Worm (Caenorhabditis elegans): Measurements from ENCODE around the gene ppm-1.D.

The ppm-1.D gene

ce11 chrIII:2313985-2314494, 17.3 kb upstream of the ppm-1.D start, which contains the start of the genes fbxa-66 and iffb-1:
TSS of gene fbxa-66 (minus strand) at chrIII:2314035.
TSS of gene iffb-1 (plus strand) at chrIII:2314436.
- TF ChIP-seq lin-13 (GFP tag; optimal IDR thresholded peaks at IDR 0.05) (peak; percentile 5), egl-27 (tag; optimal IDR thresholded peaks at IDR 0.05) (no peak), nhr-25 (tag; optimal IDR thresholded peaks at IDR 0.05) (no peak), zag-1 (tag; optimal IDR thresholded peaks at IDR 0.05) (no peak), crh-2 (tag; optimal IDR thresholded peaks at IDR 0.05) (no peak), elt-3 (tag; optimal IDR thresholded peaks at IDR 0.05) (no peak), mbf-1 (tag; optimal IDR thresholded peaks at IDR 0.05) (no peak), aly-2 (tag; optimal IDR thresholded peaks at IDR 0.05) (no peak), ztf-11 (tag; optimal IDR thresholded peaks at IDR 0.05) (no peak), Y55F3AM.14 (GFP tag; optimal IDR thresholded peaks at IDR 0.05) (no peak), unc-55 (GFP tag; optimal IDR thresholded peaks at IDR 0.05) (peak; percentile 47), peb-1 (tag; optimal IDR thresholded peaks at IDR 0.05) (no peak), ZK546.5 (tag; optimal IDR thresholded peaks at IDR 0.05) (no peak), nhr-10 (tag; optimal IDR thresholded peaks at IDR 0.05) (no peak), sma-3 (GFP tag; optimal IDR thresholded peaks at IDR 0.05) (no peak), nhr-21 (tag; optimal IDR thresholded peaks at IDR 0.05) (no peak), nhr-129 (tag; optimal IDR thresholded peaks at IDR 0.05) (no peak), ztf-4 (tag; optimal IDR thresholded peaks at IDR 0.05) (no peak), nhr-11 (tag; optimal IDR thresholded peaks at IDR 0.05) (no peak), lin-11 (tag; optimal IDR thresholded peaks at IDR 0.05) (no peak), ztf-1 (GFP tag; conservative IDR thresholded peaks at IDR 0.05) (no peak), lin-39 (tag; optimal IDR thresholded peaks at IDR 0.05) (no peak), F13H6.1 (tag; optimal IDR thresholded peaks at IDR 0.05) (no peak), nhr-6 (tag; optimal IDR thresholded peaks at IDR 0.05) (no peak), ama-1 (optimal IDR thresholded peaks at IDR 0.05) (no peak), sma-9 (GFP tag; optimal IDR thresholded peaks at IDR 0.05) (no peak), sma-9 (tag; optimal IDR thresholded peaks at IDR 0.05) (no peak), alr-1 (tag; optimal IDR thresholded peaks at IDR 0.05) (no peak), nhr-77 (tag; optimal IDR thresholded peaks at IDR 0.05) (no peak), unc-62 (GFP tag; optimal IDR thresholded peaks at IDR 0.05) (no peak), fos-1 (tag; optimal IDR thresholded peaks at IDR 0.05) (no peak), R02D3.7 (tag; optimal IDR thresholded peaks at IDR 0.05) (no peak), ceh-16 (tag; optimal IDR thresholded peaks at IDR 0.05) (no peak), snpc-4 (tag; optimal IDR thresholded peaks at IDR 0.05) (no peak), mdl-1 (tag; optimal IDR thresholded peaks at IDR 0.05) (no peak), C34F6.9 (tag; optimal IDR thresholded peaks at IDR 0.05) (peak; percentile 25), blmp-1 (tag; optimal IDR thresholded peaks at IDR 0.05; ENCODE audit: insufficient read depth) (no peak), gmeb-1 (tag; optimal IDR thresholded peaks at IDR 0.05) (peak; percentile 23), lsy-2 (tag; optimal IDR thresholded peaks at IDR 0.05) (peak; percentile 18 to 46), skn-1 (tag; optimal IDR thresholded peaks at IDR 0.05) (no peak), elt-1 (tag; optimal IDR thresholded peaks at IDR 0.05) (no peak), nhr-237 (tag; optimal IDR thresholded peaks at IDR 0.05) (no peak), mab-5 (tag; optimal IDR thresholded peaks at IDR 0.05) (no peak), nhr-12 (tag; optimal IDR thresholded peaks at IDR 0.05) (no peak), nhr-23 (tag; optimal IDR thresholded peaks at IDR 0.05) (no peak)

ce11 chrIII:2314678-2315077, 16.7 kb upstream of the ppm-1.D start:
- TF ChIP-seq ztf-1 (GFP tag; conservative IDR thresholded peaks at IDR 0.05) (no peak), crh-2 (tag; optimal IDR thresholded peaks at IDR 0.05) (no peak), peb-1 (tag; optimal IDR thresholded peaks at IDR 0.05) (no peak), nhr-77 (tag; optimal IDR thresholded peaks at IDR 0.05) (no peak), nhr-6 (tag; optimal IDR thresholded peaks at IDR 0.05) (no peak), ztf-11 (tag; optimal IDR thresholded peaks at IDR 0.05) (no peak), lin-11 (tag; optimal IDR thresholded peaks at IDR 0.05) (no peak), mbf-1 (tag; optimal IDR thresholded peaks at IDR 0.05) (no peak), sma-3 (GFP tag; optimal IDR thresholded peaks at IDR 0.05) (no peak), lsy-2 (tag; optimal IDR thresholded peaks at IDR 0.05) (no peak), alr-1 (tag; optimal IDR thresholded peaks at IDR 0.05) (no peak), zag-1 (tag; optimal IDR thresholded peaks at IDR 0.05) (no peak), R02D3.7 (tag; optimal IDR thresholded peaks at IDR 0.05) (no peak), blmp-1 (tag; optimal IDR thresholded peaks at IDR 0.05; ENCODE audit: insufficient read depth) (no peak), nhr-23 (tag; optimal IDR thresholded peaks at IDR 0.05) (no peak), nhr-10 (tag; optimal IDR thresholded peaks at IDR 0.05) (no peak)
